Fruit fly (Drosophila melanogaster): ENCODE data around the gene CG43084.

The CG43084 gene

DNA sequence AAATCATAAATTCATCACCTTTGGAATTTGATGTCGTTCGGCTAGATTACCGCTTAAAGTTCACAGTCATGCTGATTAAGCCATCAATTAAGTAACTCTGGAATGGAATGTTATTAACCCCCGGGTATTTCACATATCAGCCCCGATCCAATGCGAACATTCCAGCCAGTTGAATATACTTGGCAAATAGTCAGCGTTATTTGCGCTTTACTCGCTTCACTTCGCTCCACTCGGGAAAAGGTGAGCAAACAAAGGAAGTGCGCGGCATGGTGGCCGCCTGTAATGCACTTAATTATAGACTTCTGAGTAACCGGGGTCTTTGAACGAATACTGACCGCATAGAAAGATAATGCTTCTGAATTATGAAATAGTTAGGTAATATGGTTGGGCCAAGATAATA is 13.0 kb upstream of the CG43084 start:
- TF ChIP-seq noc (tag; optimal IDR thresholded peaks at IDR 0.05), result no peak

DNA sequence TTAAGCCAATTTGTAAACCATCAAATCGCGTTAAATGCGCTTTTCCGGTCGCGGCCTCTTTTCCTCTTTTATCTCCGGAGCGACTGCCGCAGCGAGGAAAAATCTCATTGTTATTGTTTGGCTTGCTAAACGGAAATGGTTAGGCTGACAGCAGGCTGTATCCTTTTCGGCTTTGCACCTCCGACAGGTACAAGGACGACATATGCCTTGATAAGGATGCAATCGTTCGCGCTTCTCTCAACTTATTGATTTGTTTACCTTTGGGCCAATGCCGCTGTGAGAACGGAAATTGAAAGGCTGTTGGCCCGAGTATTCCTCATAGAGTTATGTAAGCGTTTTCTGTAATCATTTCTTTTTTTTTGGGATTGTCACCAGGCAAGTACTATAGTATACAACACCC is 12.1 kb upstream of the CG43084 start:
- TF ChIP-seq noc (tag; optimal IDR thresholded peaks at IDR 0.05), result no peak

DNA sequence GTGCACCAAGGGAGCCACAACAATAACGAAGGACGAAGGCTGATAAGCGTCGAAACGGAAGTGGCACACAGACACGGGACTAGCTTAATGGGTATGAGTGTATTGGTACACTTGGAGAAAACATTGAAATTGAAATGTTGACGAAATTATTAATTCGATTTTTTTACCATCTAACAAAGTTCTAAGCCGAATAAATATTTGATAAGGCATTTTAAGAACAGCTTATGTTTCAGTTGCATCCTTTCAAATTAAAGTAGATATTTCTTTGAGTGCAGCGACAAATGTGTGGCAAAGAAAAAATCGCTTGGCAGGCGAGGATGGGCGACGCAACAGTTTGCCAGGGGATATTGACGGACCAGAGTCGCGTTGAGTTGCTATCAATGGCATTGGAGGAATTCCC is 10.7 kb upstream of the CG43084 start:
- no peak for TF ChIP-seq noc (tag; optimal IDR thresholded peaks at IDR 0.05)

DNA sequence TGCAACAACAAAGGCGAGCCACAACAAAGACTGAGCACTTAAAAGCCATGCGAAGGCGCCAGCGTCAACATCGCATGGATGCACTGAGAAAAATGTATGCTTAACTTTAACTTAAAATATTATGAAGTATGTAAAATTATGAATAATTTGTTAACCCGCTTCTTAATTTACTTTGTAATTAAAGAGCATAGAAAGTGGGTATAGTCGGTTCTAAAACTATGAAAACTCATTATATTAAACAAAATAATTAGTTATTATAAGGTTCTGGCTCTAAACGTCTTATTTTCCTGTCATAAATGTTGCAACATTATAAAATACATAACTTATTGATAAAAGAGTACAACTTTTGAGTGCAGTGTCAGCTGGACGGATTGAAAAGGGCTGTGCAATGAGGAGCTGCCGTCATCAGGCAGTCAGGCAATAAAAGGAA is 9.0 kb upstream of the CG43084 start:
- TF ChIP-seq noc (tag; optimal IDR thresholded peaks at IDR 0.05), result no peak

DNA sequence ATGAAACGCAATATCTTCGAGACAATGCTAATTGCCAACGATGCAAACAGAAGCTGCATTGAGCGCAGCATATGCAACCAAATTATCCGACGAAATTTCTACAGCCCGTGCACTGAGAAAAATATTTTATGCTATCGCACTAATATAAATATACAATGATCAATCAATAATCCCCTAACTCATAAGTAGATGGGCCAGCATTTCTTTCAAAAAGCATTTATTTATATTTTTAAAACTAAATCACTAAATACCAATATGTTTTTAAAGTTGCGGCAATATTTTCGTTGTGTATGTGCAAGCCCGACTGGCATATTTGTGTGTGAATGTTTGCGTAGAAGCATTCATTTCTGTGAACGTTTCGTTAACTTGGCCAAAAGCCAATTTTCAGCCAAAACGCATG is 4.5 kb upstream of the CG43084 start:
- no peak for TF ChIP-seq noc (tag; optimal IDR thresholded peaks at IDR 0.05)

DNA sequence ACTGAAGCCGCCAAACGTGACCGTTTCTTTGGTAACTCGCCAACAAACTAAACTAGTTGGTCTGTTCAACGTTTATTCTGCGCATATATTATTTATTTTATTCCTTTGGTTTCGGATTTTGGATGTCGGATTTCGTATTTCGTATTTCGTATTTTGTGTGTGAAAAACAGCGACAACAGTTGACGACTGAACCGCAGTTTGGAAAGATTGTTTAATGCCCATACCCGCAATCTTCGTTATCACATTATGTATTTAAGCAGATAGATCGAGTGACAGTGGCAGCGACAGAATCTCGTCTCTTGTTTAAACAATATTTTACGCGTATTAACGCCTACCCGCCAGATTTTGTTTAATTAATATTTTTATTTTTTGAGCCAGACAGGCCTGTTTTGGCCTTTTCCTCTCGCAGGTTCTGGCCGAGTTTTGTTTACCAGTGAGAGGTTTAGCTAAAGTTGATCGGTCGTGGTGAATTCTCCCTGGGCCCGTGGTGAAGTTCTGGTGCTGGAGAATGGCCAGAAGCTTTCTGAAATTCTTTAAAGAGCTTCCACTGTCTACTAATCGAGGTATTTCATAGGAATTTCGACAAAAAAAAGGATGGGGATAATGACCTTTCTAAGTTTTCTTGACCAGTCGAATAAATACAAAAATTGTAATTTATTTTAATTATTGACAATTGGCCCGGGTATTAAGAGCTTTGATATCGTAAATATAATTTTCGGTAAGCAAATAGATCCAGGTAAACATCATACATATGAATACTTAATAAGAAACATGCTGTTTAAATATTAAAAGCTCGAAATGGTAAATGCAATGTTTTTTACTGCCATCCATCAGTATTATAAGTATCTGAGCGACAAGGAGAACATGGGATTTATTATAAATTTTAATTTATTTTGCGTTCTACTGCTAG is 2.7 kb upstream of the CG43084 start, which contains the start of the genes comm3 and CG43083:
comm3 (minus strand) TSS at position 51 of the 910 bp plus-strand sequence.
CG43083 (plus strand) TSS at position 860 of the 910 bp plus-strand sequence.
- TF ChIP-seq noc (tag; optimal IDR thresholded peaks at IDR 0.05), result no peak

DNA sequence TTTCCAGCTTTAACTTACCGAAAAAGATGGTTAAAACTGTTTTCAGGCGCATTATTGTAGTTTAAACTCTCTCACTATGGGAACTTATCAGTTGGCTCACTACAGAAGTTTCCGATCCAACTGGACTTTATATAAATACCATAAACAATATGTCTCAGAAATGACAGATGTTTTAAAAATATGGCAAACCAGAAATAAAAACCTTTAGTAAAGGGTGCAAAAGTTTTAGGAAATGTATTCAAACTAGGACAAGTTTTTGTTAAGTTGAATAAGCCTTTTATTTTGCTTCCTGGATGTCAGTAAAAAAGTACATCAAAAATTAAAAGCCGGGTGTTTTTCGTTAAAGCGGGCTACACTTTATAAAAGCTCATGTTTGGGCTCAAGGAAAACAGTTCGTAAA is 1.1 kb upstream of the CG43084 start, which contains the start of the genes Eig71Ea and Eig71Eb:
Eig71Ea (minus strand) TSS at position 101 of the 400 bp plus-strand sequence.
Eig71Eb (plus strand) TSS at position 376 of the 400 bp plus-strand sequence.
- TF ChIP-seq noc (tag; optimal IDR thresholded peaks at IDR 0.05), result no peak

DNA sequence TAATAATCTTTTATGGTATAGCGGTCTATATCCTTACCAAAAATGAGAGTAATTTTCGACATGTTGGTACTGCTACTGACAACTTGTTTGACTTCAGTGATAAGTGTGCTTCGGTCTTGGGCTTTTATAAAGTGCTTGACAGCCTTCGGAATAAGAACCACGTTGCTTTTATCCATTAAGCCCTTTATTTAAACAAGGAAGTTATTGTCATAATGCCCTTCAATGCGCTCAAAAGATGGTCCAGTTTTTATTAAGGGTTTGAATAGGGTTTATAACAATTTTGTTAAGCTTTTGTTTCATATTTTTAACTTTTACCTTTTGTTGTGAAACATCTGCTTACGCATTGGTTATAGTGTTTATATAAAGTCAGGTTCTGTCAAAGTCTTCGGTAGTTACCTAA is 1.5 kb downstream of the CG43084 start, which contains the start of the genes Eig71Ec and Eig71Ed:
Eig71Ec (minus strand) TSS at position 101 of the 400 bp plus-strand sequence.
Eig71Ed (plus strand) TSS at position 384 of the 400 bp plus-strand sequence.
- no peak for TF ChIP-seq noc (tag; optimal IDR thresholded peaks at IDR 0.05)

DNA sequence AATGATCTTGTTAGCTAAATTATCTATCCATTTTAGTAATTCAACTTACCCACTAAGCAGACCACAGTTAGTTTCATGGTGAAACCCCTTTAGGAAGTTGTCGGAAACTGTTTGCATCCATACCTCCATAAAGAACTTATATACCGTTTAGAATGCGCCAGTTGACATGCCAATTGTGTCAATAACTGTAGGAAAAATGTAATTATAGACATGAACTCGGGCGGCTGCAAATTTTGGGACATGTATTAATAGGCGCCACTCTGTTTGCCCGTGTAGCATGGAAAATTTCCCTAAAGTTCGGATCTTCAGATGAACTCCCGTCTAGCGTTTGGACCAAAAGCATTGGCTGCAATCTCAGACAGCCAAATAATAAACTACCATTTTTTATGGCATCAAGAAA is 5.3 kb downstream of the CG43084 start, which contains the start of gene Eig71Ee:
Eig71Ee (minus strand) TSS at position 101 of the 400 bp plus-strand sequence.
- no peak for TF ChIP-seq noc (tag; optimal IDR thresholded peaks at IDR 0.05)

DNA sequence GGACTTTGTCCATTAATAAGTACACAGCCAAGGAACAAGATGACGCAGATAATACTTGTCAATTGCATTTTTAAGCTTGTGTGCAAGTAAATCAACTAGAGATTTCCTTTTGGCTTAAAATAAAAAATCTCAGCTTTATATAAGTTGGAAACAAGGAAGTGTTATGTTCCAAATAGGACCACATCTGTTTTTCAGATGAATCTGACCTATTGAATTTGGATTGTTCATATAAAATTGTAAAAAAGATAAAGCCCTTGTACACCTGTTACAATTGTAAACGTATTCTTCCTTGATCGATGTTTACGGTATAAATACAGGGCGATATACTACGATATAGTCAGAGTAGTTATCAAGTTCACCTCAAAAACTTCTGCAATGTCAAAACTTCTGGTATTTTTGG is 6.6 kb downstream of the CG43084 start, which contains the start of the genes Eig71Ef and Eig71Eg:
Eig71Ef (minus strand) TSS at position 101 of the 400 bp plus-strand sequence.
Eig71Eg (plus strand) TSS at position 339 of the 400 bp plus-strand sequence.
- no peak for TF ChIP-seq noc (tag; optimal IDR thresholded peaks at IDR 0.05)

DNA sequence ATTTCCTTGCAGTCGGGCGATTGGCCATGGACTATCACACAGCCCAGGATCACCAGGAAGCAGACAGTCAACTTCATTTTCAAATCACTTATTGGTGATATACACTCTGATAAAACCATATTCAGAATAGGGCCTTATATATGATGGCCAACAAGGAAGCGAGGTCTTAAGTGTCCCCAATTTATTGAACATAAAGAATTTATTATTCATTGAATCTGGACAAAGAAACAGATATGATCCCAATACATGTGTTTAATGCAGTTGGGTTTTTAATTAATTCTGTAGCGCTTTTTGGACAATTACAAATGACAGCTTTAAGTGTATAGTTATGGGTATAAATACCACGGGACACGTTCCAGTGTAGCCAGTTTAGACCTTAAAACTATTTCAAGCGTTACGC is 8.7 kb downstream of the CG43084 start, which contains the start of the genes Eig71Eh and Eig71Ei:
Eig71Eh (minus strand) TSS at position 101 of the 400 bp plus-strand sequence.
Eig71Ei (plus strand) TSS at position 367 of the 400 bp plus-strand sequence.
- TF ChIP-seq noc (tag; optimal IDR thresholded peaks at IDR 0.05), result no peak

DNA sequence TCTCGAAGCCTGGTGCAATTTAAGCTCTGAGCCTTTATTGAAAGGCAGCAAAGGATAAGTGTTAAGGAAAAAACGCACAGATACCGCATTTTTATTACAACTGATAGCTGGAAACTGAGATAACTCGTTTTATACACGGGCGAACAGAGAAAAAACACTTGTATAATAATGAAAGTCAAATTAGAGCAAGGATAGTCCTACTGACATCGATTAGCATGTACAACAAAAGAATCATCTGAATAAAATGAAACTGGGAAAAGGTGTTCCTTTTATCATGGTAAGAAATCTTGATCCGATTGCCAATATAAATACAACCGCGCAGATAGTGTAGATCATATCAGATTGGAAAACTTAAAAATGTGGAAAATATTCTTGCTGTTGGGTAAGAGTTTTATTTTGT is 10.3 kb downstream of the CG43084 start, which contains the start of the genes Eig71Ej and Eig71Ek:
Eig71Ej (minus strand) TSS at position 101 of the 400 bp plus-strand sequence.
Eig71Ek (plus strand) TSS at position 334 of the 400 bp plus-strand sequence.
- TF ChIP-seq noc (tag; optimal IDR thresholded peaks at IDR 0.05), result no peak

DNA sequence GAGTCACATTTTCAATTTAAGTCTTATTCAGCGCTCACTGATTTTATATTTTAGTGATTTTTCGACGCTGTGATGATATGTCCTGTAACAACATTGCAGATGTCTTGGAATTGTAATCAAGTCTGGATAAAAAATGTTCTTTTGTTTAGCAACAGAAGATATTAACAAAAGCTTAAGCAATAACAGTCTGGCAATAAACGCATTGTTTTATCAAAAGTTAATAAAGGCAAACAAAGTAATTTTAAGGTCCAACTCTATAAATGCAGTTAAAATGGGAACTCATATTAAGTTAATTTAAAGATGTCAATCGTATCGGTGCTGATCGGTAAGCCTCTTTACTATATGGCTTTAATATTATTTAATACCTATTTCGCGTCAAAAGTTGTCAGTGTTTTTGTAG is 10.9 kb downstream of the CG43084 start, which contains the start of gene CG43082:
CG43082 (plus strand) TSS at position 301 of the 400 bp plus-strand sequence.
- TF ChIP-seq noc (tag; optimal IDR thresholded peaks at IDR 0.05), result no peak

DNA sequence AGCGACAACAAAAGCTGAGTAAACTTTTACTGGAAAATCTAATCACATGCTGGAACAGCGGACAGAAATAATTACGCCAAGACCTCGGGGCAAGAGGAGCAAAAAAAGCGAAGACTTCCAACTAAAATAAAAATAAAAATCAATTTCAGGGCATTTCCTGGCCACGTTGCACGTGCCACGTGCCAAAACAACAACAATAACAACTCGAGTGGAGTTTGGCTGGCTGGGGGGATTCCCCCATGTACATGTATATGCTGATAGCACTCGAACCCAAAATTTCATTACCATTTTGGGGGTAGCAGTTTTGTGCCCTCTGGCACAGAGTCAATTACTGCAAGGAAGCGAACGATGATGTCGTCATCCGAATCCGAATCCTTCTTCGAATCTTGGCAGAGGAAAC is 11.9 kb downstream of the CG43084 start:
- TF ChIP-seq noc (tag; optimal IDR thresholded peaks at IDR 0.05), result no peak

DNA sequence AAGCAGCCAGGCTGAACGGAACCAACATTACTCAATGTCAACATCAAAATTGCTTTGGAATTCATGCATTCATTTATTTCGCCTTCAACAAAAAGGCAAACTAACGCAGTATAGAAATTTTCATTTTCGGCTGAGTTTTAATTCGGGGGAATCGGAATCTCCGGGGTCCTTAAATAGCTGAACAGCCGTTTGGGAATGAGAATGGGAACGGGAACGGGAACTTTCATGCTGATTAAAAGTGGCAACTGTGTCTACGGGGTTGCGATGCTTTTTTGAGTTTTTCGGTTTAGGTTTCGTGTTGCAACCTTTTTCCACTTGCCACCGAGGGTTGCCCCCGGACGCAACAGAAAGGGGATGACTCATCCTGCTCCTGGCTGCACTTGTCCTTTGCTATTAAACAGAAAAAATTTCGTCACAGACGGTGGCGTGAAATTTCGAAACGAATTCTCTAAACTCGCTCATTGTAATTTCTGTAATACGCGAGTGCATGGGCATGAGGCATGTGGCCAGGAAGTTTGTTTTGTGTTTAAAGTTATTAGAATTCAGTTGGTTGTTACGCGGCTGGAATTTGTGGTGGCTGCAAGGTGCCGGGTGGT is 13.6 kb downstream of the CG43084 start:
- no peak for TF ChIP-seq noc (tag; optimal IDR thresholded peaks at IDR 0.05)

DNA sequence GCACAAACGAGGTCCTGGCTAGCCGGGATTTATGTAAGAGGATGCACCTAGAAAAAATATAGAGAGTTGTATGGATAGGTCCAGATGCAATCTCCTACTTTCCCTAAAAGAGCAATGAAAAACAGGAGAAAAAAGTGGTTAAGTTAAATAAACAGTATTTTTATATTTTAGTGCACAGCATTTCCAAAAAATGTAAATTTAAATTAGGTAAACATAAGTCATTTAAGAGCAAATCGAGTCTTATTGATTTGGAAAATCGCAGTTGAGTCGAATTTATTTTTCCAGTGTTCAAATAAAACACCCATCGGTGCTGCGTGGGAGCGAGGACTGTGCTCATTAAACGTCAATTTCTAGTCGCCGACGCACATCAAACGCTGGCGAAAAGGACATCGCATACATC is 15.1 kb downstream of the CG43084 start:
- TF ChIP-seq noc (tag; optimal IDR thresholded peaks at IDR 0.05), result no peak

Measured in whole organism, larva.